Fruit fly (Drosophila melanogaster): ENCODE results near the gene CG12071.

CG12071 gene

DNA sequence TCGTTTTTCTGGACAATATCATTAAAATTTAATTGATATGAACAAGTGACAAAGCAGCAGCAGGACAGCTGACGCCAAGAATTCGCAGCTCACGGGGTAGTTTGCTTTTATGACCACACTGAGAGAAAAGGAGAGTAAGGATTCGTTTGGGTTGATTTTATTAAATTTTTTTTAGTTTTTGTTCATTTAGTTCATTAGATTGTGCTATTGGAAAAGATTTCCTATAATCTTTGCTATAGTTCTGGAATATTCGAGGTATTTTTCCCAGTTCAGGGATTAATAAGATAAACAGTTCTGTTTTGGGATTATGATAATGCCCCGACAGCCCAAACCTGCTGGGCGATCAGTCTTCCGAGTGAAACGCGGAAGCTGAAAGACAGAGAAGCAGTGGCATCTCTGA, 38.6 kb downstream of the CG12071 start (continued):
- TF ChIP-seq Hr39 (GFP tag; optimal IDR thresholded peaks at IDR 0.05) (peak; percentile 70), lz (GFP tag; optimal IDR thresholded peaks at IDR 0.05) (peak; percentile 71), cyc (GFP tag; optimal IDR thresholded peaks at IDR 0.05) (peak; percentile 76), Hr4 (GFP tag; optimal IDR thresholded peaks at IDR 0.05) (peak; percentile 16), CG7368 (GFP tag; optimal IDR thresholded peaks at IDR 0.05) (no peak), dac (GFP tag; optimal IDR thresholded peaks at IDR 0.05) (no peak), Sox15 (GFP tag; optimal IDR thresholded peaks at IDR 0.05) (peak; percentile 55), net (GFP tag; optimal IDR thresholded peaks at IDR 0.05) (peak; percentile 63), topi (GFP tag; optimal IDR thresholded peaks at IDR 0.05) (peak; percentile 85), CG16779 (tag; optimal IDR thresholded peaks at IDR 0.05) (no peak), CG11762 (GFP tag; optimal IDR thresholded peaks at IDR 0.05; ENCODE audit: insufficient read depth) (peak; percentile 50), CG8632 (GFP tag; optimal IDR thresholded peaks at IDR 0.05) (peak; percentile 68), achi (GFP tag; optimal IDR thresholded peaks at IDR 0.05) (peak; percentile 63), Blimp-1 (GFP tag; optimal IDR thresholded peaks at IDR 0.05) (no peak), CG1621 (tag; optimal IDR thresholded peaks at IDR 0.05) (peak; percentile 61), salr (GFP tag; optimal IDR thresholded peaks at IDR 0.05) (peak; percentile 34 to 36), Met (GFP tag; optimal IDR thresholded peaks at IDR 0.05) (peak; percentile 81), CG32006 (GFP tag; optimal IDR thresholded peaks at IDR 0.05) (peak; percentile 45)

DNA sequence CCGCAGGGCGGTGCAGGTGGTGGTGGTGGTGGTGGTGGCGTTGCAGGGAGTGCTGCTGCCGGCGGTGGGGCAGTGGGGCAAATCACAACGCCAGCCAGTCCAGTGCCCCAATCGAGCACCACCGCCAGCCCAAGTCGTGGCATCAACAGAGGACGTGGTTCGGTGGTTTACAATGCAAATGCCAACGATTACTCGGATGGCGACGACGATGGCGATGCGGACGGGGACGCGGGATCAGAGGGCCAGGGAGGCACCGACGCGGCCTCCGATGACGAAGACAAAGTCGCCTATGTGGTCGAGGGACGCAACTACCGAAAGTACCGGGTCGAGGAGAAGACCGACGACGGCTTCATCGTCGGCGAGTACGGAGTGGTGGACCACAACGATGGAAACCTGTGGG, 40.1 kb downstream of the CG12071 start:
- TF ChIP-seq salr (GFP tag; optimal IDR thresholded peaks at IDR 0.05): no peak
- peak; percentile 2 for TF ChIP-seq Hr38 (GFP tag; optimal IDR thresholded peaks at IDR 0.05)
- peak; percentile 55 for TF ChIP-seq svp (GFP tag)
- TF ChIP-seq CG34406 (GFP tag; optimal IDR thresholded peaks at IDR 0.05): no peak
- TF ChIP-seq dsx (GFP tag; optimal IDR thresholded peaks at IDR 0.05; ENCODE audit: poor library complexity, severe bottlenecking): peak; percentile 66
- TF ChIP-seq esn (GFP tag; optimal IDR thresholded peaks at IDR 0.05): no peak
- TF ChIP-seq vri (GFP tag; optimal IDR thresholded peaks at IDR 0.05): no peak
- TF ChIP-seq cyc (GFP tag; optimal IDR thresholded peaks at IDR 0.05): no peak
- TF ChIP-seq Eip78C (GFP tag): peak; percentile 13
- no peak for TF ChIP-seq CG6808 (GFP tag; optimal IDR thresholded peaks at IDR 0.05)

DNA sequence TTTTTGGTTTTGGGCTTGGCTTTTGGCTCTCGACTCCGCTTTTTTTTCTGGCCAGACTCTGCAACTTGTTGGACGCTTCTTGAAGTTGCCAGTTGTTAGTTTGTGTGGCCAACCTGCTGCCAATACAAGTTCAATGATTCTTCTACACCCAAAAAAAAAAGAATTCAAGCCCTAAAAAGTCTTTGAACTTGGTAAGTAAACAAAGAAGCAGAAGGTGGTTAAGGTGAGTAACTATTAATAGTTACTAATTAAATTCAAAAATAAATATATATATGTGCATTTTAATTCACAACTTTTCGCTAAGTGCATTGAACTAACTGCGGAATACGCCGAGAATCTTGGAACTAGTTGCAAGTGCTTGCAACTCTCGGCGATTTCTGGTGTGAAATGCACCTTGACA, 47.7 kb downstream of the CG12071 start:
- TF ChIP-seq CG6276 (GFP tag; optimal IDR thresholded peaks at IDR 0.05): peak; percentile 55
- TF ChIP-seq OdsH (GFP tag; optimal IDR thresholded peaks at IDR 0.05): peak; percentile 28
- no peak for TF ChIP-seq CG6808 (GFP tag; optimal IDR thresholded peaks at IDR 0.05)
- TF ChIP-seq vri (GFP tag; optimal IDR thresholded peaks at IDR 0.05): peak; percentile 33
- peak; percentile 68 for TF ChIP-seq Eip78C (GFP tag)
- no peak for TF ChIP-seq CG11762 (GFP tag; optimal IDR thresholded peaks at IDR 0.05; ENCODE audit: insufficient read depth)
- peak; percentile 26 for TF ChIP-seq Met (GFP tag; optimal IDR thresholded peaks at IDR 0.05)
- no peak for TF ChIP-seq Sox15 (GFP tag; optimal IDR thresholded peaks at IDR 0.05)
- TF ChIP-seq Ets21C (GFP tag; optimal IDR thresholded peaks at IDR 0.05): no peak
- TF ChIP-seq Ets96B (tag; optimal IDR thresholded peaks at IDR 0.05): peak; percentile 14
- TF ChIP-seq Gug (GFP tag; IDR thresholded peaks at IDR 0.05): peak; percentile 42
- TF ChIP-seq CG6792 (GFP tag; optimal IDR thresholded peaks at IDR 0.05): no peak
- peak; percentile 17 for TF ChIP-seq topi (GFP tag; optimal IDR thresholded peaks at IDR 0.05)
- peak; percentile 30 for TF ChIP-seq CG3032 (tag; optimal IDR thresholded peaks at IDR 0.05)
- no peak for TF ChIP-seq Hr38 (GFP tag; optimal IDR thresholded peaks at IDR 0.05)
- TF ChIP-seq acj6 (GFP tag; optimal IDR thresholded peaks at IDR 0.05): peak; percentile 48
- TF ChIP-seq CG32006 (GFP tag; optimal IDR thresholded peaks at IDR 0.05): peak; percentile 61
- no peak for TF ChIP-seq fd59A (GFP tag; optimal IDR thresholded peaks at IDR 0.05)
- TF ChIP-seq svp (GFP tag): peak; percentile 34
- peak; percentile 4 for TF ChIP-seq Sox14 (GFP tag; optimal IDR thresholded peaks at IDR 0.05)
- peak; percentile 7 for TF ChIP-seq Sox102F (GFP tag; optimal IDR thresholded peaks at IDR 0.05)
- no peak for TF ChIP-seq Eip93F (GFP tag; optimal IDR thresholded peaks at IDR 0.05)
- TF ChIP-seq salr (GFP tag; optimal IDR thresholded peaks at IDR 0.05): peak in 1 of 2 experiments; percentile 53
- no peak for TF ChIP-seq CG7368 (GFP tag; optimal IDR thresholded peaks at IDR 0.05)
- no peak for TF ChIP-seq cyc (GFP tag; optimal IDR thresholded peaks at IDR 0.05)
- TF ChIP-seq dac (GFP tag; optimal IDR thresholded peaks at IDR 0.05): no peak
- peak; percentile 74 for TF ChIP-seq CG6163 (GFP tag; IDR thresholded peaks at IDR 0.05)
- TF ChIP-seq esn (GFP tag; optimal IDR thresholded peaks at IDR 0.05): peak; percentile 36
- TF ChIP-seq CG15336 (GFP tag; IDR thresholded peaks at IDR 0.05): peak; percentile 79
- peak; percentile 45 for TF ChIP-seq achi (GFP tag; optimal IDR thresholded peaks at IDR 0.05)
- peak; percentile 11 for TF ChIP-seq spab (GFP tag; optimal IDR thresholded peaks at IDR 0.05)
- TF ChIP-seq fkh (GFP tag; optimal IDR thresholded peaks at IDR 0.05): no peak
- TF ChIP-seq fd85E (GFP tag; optimal IDR thresholded peaks at IDR 0.05): no peak
- peak; percentile 69 for TF ChIP-seq CG10631 (GFP tag; optimal IDR thresholded peaks at IDR 0.05)
- peak; percentile 34 for TF ChIP-seq pdm3 (GFP tag; optimal IDR thresholded peaks at IDR 0.05)
- no peak for TF ChIP-seq Blimp-1 (GFP tag; optimal IDR thresholded peaks at IDR 0.05)
- no peak for TF ChIP-seq CG16779 (tag; optimal IDR thresholded peaks at IDR 0.05)
- TF ChIP-seq eg (GFP tag; IDR thresholded peaks at IDR 0.05): peak; percentile 76

Measured in whole organism, prepupa.